Fruit fly (Drosophila melanogaster) whole organism, pupa: ENCODE data around the gene NELF-B.

Experiments used
- CG15710 ChIP-seq: fragments of 200-800 bp; sonication (Bioruptor generic); optimal IDR thresholded peaks from 2 replicates; lab custom pipeline; 2018; ENCODE audit warnings: missing biosample characterization, mild to moderate bottlenecking, missing genetic modification characterization, moderate library complexity
- EcR ChIP-seq: fragments of 200-800 bp; sonication (Bioruptor generic); optimal IDR thresholded peaks from 3 replicates; lab custom pipeline; 2019; ENCODE audit warnings: missing biosample characterization, missing genetic modification characterization, mild to moderate bottlenecking, moderate library complexity, missing genetic modification reagents
- rn ChIP-seq: fragments of 200-800 bp; sonication (Bioruptor generic); IDR thresholded peaks from 2 replicates; pipeline ENCODE4 v1.3.6; 2022; ENCODE audit warnings: missing biosample characterization, missing genetic modification characterization

- TF ChIP-seq CG15710 (peak; percentile 76), EcR (GFP tag; lab: Kevin White, UChicago) (no peak), rn (GFP tag; lab: Robert Waterston, UW) (peak; percentile 25; the same call in 1 of the 2 replicates)
These were observed 6.2 kb upstream of the NELF-B start, which contains the start of the genes Pdp and Rab39 for dm6 chrX:7734131-7734930.
